Fruit fly (Drosophila melanogaster) whole organism, prepupa: ENCODE measurements around the gene pcx.

Source experiments
- Blimp-1 ChIP-seq: fragments of 200-800 bp; sonication (Bioruptor generic); optimal IDR thresholded peaks from 3 replicates; lab custom pipeline; 2017; ENCODE audit warnings: missing biosample characterization, missing genetic modification characterization, mild to moderate bottlenecking, moderate library complexity, missing genetic modification reagents
- CG10631 ChIP-seq: fragments of 200-800 bp; sonication (Bioruptor generic); optimal IDR thresholded peaks from 2 replicates; lab custom pipeline; 2016; ENCODE audit warnings: missing biosample characterization, missing genetic modification characterization
- CG10669 ChIP-seq: fragments of 200-800 bp; sonication (Bioruptor generic); optimal IDR thresholded peaks from 3 replicates; lab custom pipeline; 2018; ENCODE audit warnings: missing biosample characterization, mild to moderate bottlenecking, missing genetic modification characterization, moderate library complexity
- CG11294 ChIP-seq: fragments of 200-800 bp; sonication (Bioruptor generic); IDR thresholded peaks from 2 replicates; pipeline ENCODE4 v1.3.6; 2022; ENCODE audit warnings: missing biosample characterization, missing genetic modification characterization
- CG11762 ChIP-seq: fragments of 200-800 bp; sonication (Bioruptor generic); optimal IDR thresholded peaks from 3 replicates; lab custom pipeline; 2016; ENCODE audit warnings: missing biosample characterization, missing genetic modification characterization; ENCODE audit not compliant: insufficient read depth
- CG11902 ChIP-seq: fragments of 200-800 bp; sonication (Bioruptor generic); optimal IDR thresholded peaks from 3 replicates; lab custom pipeline; 2016; ENCODE audit warnings: missing biosample characterization, missing genetic modification characterization
- CG3032 ChIP-seq: fragments of 200-800 bp; optimal IDR thresholded peaks from 2 replicates; lab custom pipeline; 2019; ENCODE audit warnings: missing biosample characterization, mild to moderate bottlenecking, missing genetic modification characterization, moderate library complexity
- CG31627 ChIP-seq: fragments of 200-800 bp; sonication (Bioruptor generic); optimal IDR thresholded peaks from 3 replicates; lab custom pipeline; 2016; ENCODE audit warnings: missing biosample characterization, missing genetic modification characterization
- CG32006 ChIP-seq: fragments of 200-800 bp; sonication (Bioruptor generic); optimal IDR thresholded peaks from 3 replicates; lab custom pipeline; 2017; ENCODE audit warnings: missing biosample characterization, mild to moderate bottlenecking, missing genetic modification characterization
- CG34406 ChIP-seq: fragments of 200-800 bp; sonication (Bioruptor generic); optimal IDR thresholded peaks from 3 replicates; lab custom pipeline; 2016; ENCODE audit warnings: missing biosample characterization, missing genetic modification characterization
- CG3919 ChIP-seq: fragments of 200-800 bp; sonication (Bioruptor generic); optimal IDR thresholded peaks from 3 replicates; lab custom pipeline; 2016; ENCODE audit warnings: missing biosample characterization, missing genetic modification characterization
- CG4318 ChIP-seq: fragments of 200-800 bp; sonication (Bioruptor generic); optimal IDR thresholded peaks from 3 replicates; lab custom pipeline; 2017; ENCODE audit warnings: missing biosample characterization, mild to moderate bottlenecking, missing genetic modification characterization
- CG6163 ChIP-seq: fragments of 200-800 bp; sonication (Bioruptor generic); IDR thresholded peaks from 3 replicates; pipeline ENCODE4 v1.3.6; 2022; ENCODE audit warnings: missing biosample characterization, missing genetic modification characterization
- CG6276 ChIP-seq: fragments of 200-800 bp; sonication (Bioruptor generic); optimal IDR thresholded peaks from 2 replicates; lab custom pipeline; 2017; ENCODE audit warnings: missing biosample characterization, mild to moderate bottlenecking, missing genetic modification characterization
- CG6792 ChIP-seq: fragments of 200-800 bp; sonication (Bioruptor generic); optimal IDR thresholded peaks from 3 replicates; lab custom pipeline; 2016; ENCODE audit warnings: missing biosample characterization, missing genetic modification characterization
- CG6808 ChIP-seq: fragments of 200-800 bp; sonication (Bioruptor generic); optimal IDR thresholded peaks from 3 replicates; lab custom pipeline; 2017; ENCODE audit warnings: missing biosample characterization, missing genetic modification characterization, mild to moderate bottlenecking, moderate library complexity, missing genetic modification reagents
- CG6854 ChIP-seq: fragments of 200-800 bp; sonication (Bioruptor generic); optimal IDR thresholded peaks from 2 replicates; lab custom pipeline; 2017; ENCODE audit warnings: missing biosample characterization, mild to moderate bottlenecking, missing genetic modification characterization
- CG8119 ChIP-seq: fragments of 200-800 bp; sonication (Bioruptor generic); IDR thresholded peaks from 3 replicates; pipeline ENCODE4 v1.3.6; 2022; ENCODE audit warnings: missing biosample characterization, missing genetic modification characterization
- CG8632 ChIP-seq: fragments of 200-800 bp; sonication (Bioruptor generic); optimal IDR thresholded peaks from 3 replicates; lab custom pipeline; 2016; ENCODE audit warnings: missing biosample characterization, missing genetic modification characterization
- CG9139 ChIP-seq: fragments of 200-800 bp; sonication (Bioruptor generic); optimal IDR thresholded peaks from 3 replicates; lab custom pipeline; 2017; ENCODE audit warnings: missing biosample characterization, mild to moderate bottlenecking, missing genetic modification characterization
- Eip78C ChIP-seq: fragments of 200-800 bp; sonication (Bioruptor generic); peaks from one replicate; lab custom pipeline; 2016; ENCODE audit warnings: missing biosample characterization, missing genetic modification characterization
- Eip93F ChIP-seq: fragments of 200-800 bp; sonication (Bioruptor generic); optimal IDR thresholded peaks from 2 replicates; lab custom pipeline; 2016; ENCODE audit warnings: missing biosample characterization, mild to moderate bottlenecking, missing genetic modification characterization
- Ets21C ChIP-seq: fragments of 200-800 bp; sonication (Bioruptor generic); optimal IDR thresholded peaks from 3 replicates; lab custom pipeline; 2016; ENCODE audit warnings: missing biosample characterization, missing genetic modification characterization
- Ets96B ChIP-seq: fragments of 200-800 bp; optimal IDR thresholded peaks from 2 replicates; lab custom pipeline; 2019; ENCODE audit warnings: missing biosample characterization, mild to moderate bottlenecking, missing genetic modification characterization, moderate library complexity
- Hr38 ChIP-seq: sonication (Bioruptor generic); optimal IDR thresholded peaks from 2 replicates; lab custom pipeline; 2016; ENCODE audit warnings: missing biosample characterization, missing genetic modification characterization
- Hr39 ChIP-seq: fragments of 200-800 bp; sonication (Bioruptor generic); optimal IDR thresholded peaks from 2 replicates; lab custom pipeline; 2016; ENCODE audit warnings: missing biosample characterization, missing genetic modification characterization
- Met ChIP-seq: fragments of 200-800 bp; sonication (Bioruptor generic); optimal IDR thresholded peaks from 3 replicates; lab custom pipeline; 2016; ENCODE audit warnings: missing biosample characterization, missing genetic modification characterization
- OdsH ChIP-seq: fragments of 200-800 bp; sonication (Bioruptor generic); optimal IDR thresholded peaks from 3 replicates; lab custom pipeline; 2016; ENCODE audit warnings: missing biosample characterization, missing genetic modification characterization
- Smox ChIP-seq: fragments of 200-800 bp; sonication (Bioruptor generic); optimal IDR thresholded peaks from 3 replicates; lab custom pipeline; 2016; ENCODE audit warnings: missing biosample characterization, missing genetic modification characterization
- Sox102F ChIP-seq: fragments of 200-800 bp; sonication (Bioruptor generic); optimal IDR thresholded peaks from 2 replicates; lab custom pipeline; 2016; ENCODE audit warnings: missing biosample characterization, mild to moderate bottlenecking, missing genetic modification characterization
- Sox14 ChIP-seq: fragments of 200-800 bp; sonication (Bioruptor generic); optimal IDR thresholded peaks from 3 replicates; lab custom pipeline; 2016; ENCODE audit warnings: missing biosample characterization, missing genetic modification characterization
- Sox15 ChIP-seq: fragments of 200-800 bp; sonication (Bioruptor generic); optimal IDR thresholded peaks from 3 replicates; lab custom pipeline; 2016; ENCODE audit warnings: missing biosample characterization, missing genetic modification characterization
- achi ChIP-seq: fragments of 200-800 bp; sonication (Bioruptor generic); optimal IDR thresholded peaks from 3 replicates; lab custom pipeline; 2016; ENCODE audit warnings: missing biosample characterization, missing genetic modification characterization
- cyc ChIP-seq: fragments of 200-800 bp; sonication (Bioruptor generic); optimal IDR thresholded peaks from 3 replicates; lab custom pipeline; 2016; ENCODE audit warnings: missing biosample characterization, missing genetic modification characterization
- dac ChIP-seq: fragments of 200-800 bp; sonication (Bioruptor generic); optimal IDR thresholded peaks from 2 replicates; lab custom pipeline; 2017; ENCODE audit warnings: missing biosample characterization, mild to moderate bottlenecking, missing genetic modification characterization
- esn ChIP-seq: fragments of 200-800 bp; sonication (Bioruptor generic); optimal IDR thresholded peaks from 2 replicates; lab custom pipeline; 2016; ENCODE audit warnings: missing biosample characterization, mild to moderate bottlenecking, missing genetic modification characterization, moderate library complexity
- fd59A ChIP-seq: fragments of 200-800 bp; sonication (Bioruptor generic); optimal IDR thresholded peaks from 2 replicates; lab custom pipeline; 2017; ENCODE audit warnings: missing biosample characterization, mild to moderate bottlenecking, missing genetic modification characterization, missing genetic modification reagents
- fd85E ChIP-seq: fragments of 200-800 bp; sonication (Bioruptor generic); optimal IDR thresholded peaks from 3 replicates; lab custom pipeline; 2016; ENCODE audit warnings: missing biosample characterization, missing genetic modification characterization
- fkh ChIP-seq: fragments of 200-800 bp; sonication (Bioruptor generic); optimal IDR thresholded peaks from 3 replicates; lab custom pipeline; 2017; ENCODE audit warnings: missing biosample characterization, mild to moderate bottlenecking, missing genetic modification characterization, moderate library complexity
- lz ChIP-seq: fragments of 200-800 bp; sonication (Bioruptor generic); optimal IDR thresholded peaks from 3 replicates; lab custom pipeline; 2016; ENCODE audit warnings: missing biosample characterization, missing genetic modification characterization
- net ChIP-seq: fragments of 200-800 bp; sonication (Bioruptor generic); optimal IDR thresholded peaks from 3 replicates; lab custom pipeline; 2016; ENCODE audit warnings: missing biosample characterization, missing genetic modification characterization
- pdm3 ChIP-seq: fragments of 200-800 bp; sonication (Bioruptor generic); optimal IDR thresholded peaks from 3 replicates; lab custom pipeline; 2016; ENCODE audit warnings: missing biosample characterization, missing genetic modification characterization
- salr ChIP-seq, 2 experiments: fragments of 200-800 bp; sonication (Bioruptor generic); optimal IDR thresholded peaks; 3 replicates each; lab custom pipeline; 2016 to 2018; ENCODE audit warnings: missing biosample characterization in 2 of 2, missing genetic modification characterization in 2 of 2, mild to moderate bottlenecking in 1 of 2
- spab ChIP-seq: fragments of 200-800 bp; sonication (Bioruptor generic); optimal IDR thresholded peaks from 2 replicates; lab custom pipeline; 2017; ENCODE audit warnings: missing biosample characterization, mild to moderate bottlenecking, missing genetic modification characterization, missing genetic modification reagents
- svp ChIP-seq: fragments of 200-800 bp; sonication (Bioruptor generic); peaks from one replicate; lab custom pipeline; 2016; ENCODE audit warnings: missing biosample characterization, missing genetic modification characterization
- vri ChIP-seq: fragments of 200-800 bp; sonication (Bioruptor generic); optimal IDR thresholded peaks from 3 replicates; lab custom pipeline; 2016; ENCODE audit warnings: missing biosample characterization, mild to moderate bottlenecking, missing genetic modification characterization

Gene pcx

DNA sequence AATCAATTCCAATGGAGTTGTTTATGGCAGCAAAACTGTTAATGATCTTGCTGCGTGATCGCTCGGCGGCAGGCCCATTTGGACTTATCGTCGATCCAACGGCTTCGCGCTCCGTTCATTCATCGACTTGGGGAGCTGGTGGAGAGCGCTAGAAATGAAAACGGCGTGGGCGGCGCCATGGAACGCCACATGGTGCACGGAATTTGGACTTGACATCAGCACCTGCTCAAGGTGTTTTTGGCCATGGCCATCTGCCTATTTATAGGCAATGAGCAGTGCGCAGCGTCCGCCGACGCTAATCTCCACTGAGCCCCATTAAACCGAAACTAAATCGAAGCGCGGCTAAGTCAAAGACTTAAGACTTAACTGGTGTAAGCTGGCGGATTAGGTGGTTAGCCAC lies 6.6 kb upstream of the pcx start:
- TF ChIP-seq CG11294 (GFP tag; lab: Robert Waterston, UW): no peak
- no peak for TF ChIP-seq Sox102F
- TF ChIP-seq Ets21C (GFP tag; lab: Kevin White, UChicago): no peak
- no peak for TF ChIP-seq CG10669 (GFP tag; lab: Kevin White, UChicago)
- TF ChIP-seq CG6163 (GFP tag; lab: Robert Waterston, UW): no peak
- no peak for TF ChIP-seq CG11902 (GFP tag; lab: Kevin White, UChicago)
- TF ChIP-seq CG8119 (GFP tag; lab: Robert Waterston, UW): no peak
- no peak for TF ChIP-seq CG34406 (GFP tag; lab: Kevin White, UChicago)
- TF ChIP-seq fd85E (GFP tag; lab: Kevin White, UChicago): no peak
- no peak for TF ChIP-seq pdm3 (GFP tag; lab: Kevin White, UChicago)
- no peak for TF ChIP-seq Blimp-1
- TF ChIP-seq OdsH (GFP tag; lab: Kevin White, UChicago): no peak
- TF ChIP-seq fkh: no peak
- no peak for TF ChIP-seq Sox15 (GFP tag; lab: Kevin White, UChicago)
- TF ChIP-seq fd59A (GFP tag; lab: Kevin White, UChicago): no peak
- no peak for TF ChIP-seq Sox14 (GFP tag; lab: Kevin White, UChicago)
- TF ChIP-seq CG4318 (GFP tag; lab: Kevin White, UChicago): no peak
- TF ChIP-seq, all 60 proteins: peak for 0

DNA sequence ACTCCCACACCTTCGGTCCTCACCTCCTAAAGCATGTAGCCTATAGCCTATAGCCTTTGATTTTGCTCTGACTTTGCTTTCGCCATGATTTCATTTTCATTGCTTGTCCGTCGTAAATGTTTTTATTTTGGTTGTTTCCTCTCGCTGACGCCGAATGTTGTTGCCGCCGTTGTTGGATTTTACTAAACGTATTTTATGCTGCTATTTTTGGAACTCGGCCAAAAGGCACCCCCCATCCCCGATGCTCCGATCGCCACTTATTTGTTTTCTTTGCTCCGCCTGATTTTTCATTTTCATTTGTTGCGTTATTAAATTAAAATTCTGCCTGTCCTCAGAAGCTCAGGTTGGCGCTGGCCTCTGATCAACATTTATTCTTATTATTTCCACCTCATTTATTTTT lies 5.8 kb upstream of the pcx start:
- TF ChIP-seq net (GFP tag; lab: Kevin White, UChicago) (peak; percentile 23), CG6276 (GFP tag; lab: Kevin White, UChicago) (no peak)

DNA sequence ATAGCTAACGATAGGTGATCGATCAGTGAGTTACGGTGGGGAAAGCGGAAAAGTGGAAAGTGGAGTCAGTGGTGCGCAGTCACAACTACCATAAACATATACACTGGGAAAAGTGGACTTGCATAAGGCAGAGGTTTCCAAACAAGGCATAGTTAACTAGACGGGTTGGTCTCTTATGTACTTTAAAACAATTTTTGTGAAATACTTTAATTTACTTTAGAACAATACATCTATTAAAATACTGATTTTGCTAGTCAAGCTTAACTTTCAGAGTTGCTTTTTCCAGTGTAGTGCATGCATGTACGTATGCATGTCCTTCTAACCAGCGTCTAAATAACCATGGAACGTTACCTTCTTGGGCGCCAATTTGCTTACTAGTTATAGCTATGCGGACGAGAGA lies 5.2 kb upstream of the pcx start:
- TF ChIP-seq fd85E (GFP tag; lab: Kevin White, UChicago) (no peak), CG34406 (GFP tag; lab: Kevin White, UChicago) (no peak), CG8632 (GFP tag; lab: Kevin White, UChicago) (no peak), CG3032 (tag; lab: Kevin White, UChicago) (peak; percentile 12), CG9139 (GFP tag; lab: Kevin White, UChicago) (no peak), dac (GFP tag; lab: Kevin White, UChicago) (no peak), CG6163 (GFP tag; lab: Robert Waterston, UW) (peak; percentile 58; the same call in 2 of the 3 replicates), Eip78C (GFP tag; lab: Kevin White, UChicago) (peak; percentile 75), spab (GFP tag; lab: Kevin White, UChicago) (no peak), Sox102F (no peak), OdsH (GFP tag; lab: Kevin White, UChicago) (peak; percentile 43), Ets96B (tag; lab: Kevin White, UChicago) (peak; percentile 5), fkh (no peak), svp (GFP tag; lab: Kevin White, UChicago) (peak; percentile 66), CG6276 (GFP tag; lab: Kevin White, UChicago) (peak; percentile 15), pdm3 (GFP tag; lab: Kevin White, UChicago) (no peak), Ets21C (GFP tag; lab: Kevin White, UChicago) (no peak), Eip93F (GFP tag; lab: Kevin White, UChicago) (no peak), CG6808 (peak; percentile 6), cyc (GFP tag; lab: Kevin White, UChicago) (no peak), Hr38 (GFP tag; lab: Kevin White, UChicago) (no peak), esn (GFP tag; lab: Kevin White, UChicago) (peak; percentile 15), CG11762 (no peak), CG6792 (GFP tag; lab: Kevin White, UChicago) (no peak), CG32006 (GFP tag; lab: Kevin White, UChicago) (peak; percentile 76), salr (GFP tag; optimal IDR thresholded peaks at IDR 0.05; lab: Kevin White, UChicago) (peak in 1 of 2 experiments; percentile 2), CG3919 (GFP tag; lab: Kevin White, UChicago) (peak; percentile 38), vri (GFP tag; lab: Kevin White, UChicago) (no peak), CG31627 (GFP tag; lab: Kevin White, UChicago) (no peak), CG10631 (GFP tag; lab: Kevin White, UChicago) (peak; percentile 9), lz (no peak), net (GFP tag; lab: Kevin White, UChicago) (no peak), CG8119 (GFP tag; lab: Robert Waterston, UW) (peak; percentile 45; the same call in 2 of the 3 replicates), fd59A (GFP tag; lab: Kevin White, UChicago) (no peak), Hr39 (no peak), achi (peak; percentile 23), Met (no peak), Smox (GFP tag; lab: Kevin White, UChicago) (no peak), CG4318 (GFP tag; lab: Kevin White, UChicago) (peak; percentile 55), CG6854 (GFP tag; lab: Kevin White, UChicago) (no peak)
